Fruit fly (Drosophila melanogaster) S2 (cell line): ENCODE results near the gene Cyp4d8.

Experiments used
- CG8478 ChIP-seq: fragments of >200 bp; optimal IDR thresholded peaks from 2 replicates; lab custom pipeline; 2018
- CTCF ChIP-seq, 2 experiments: fragments of >200 bp; optimal IDR thresholded peaks; 2 replicates each; lab custom pipeline; 2018

- TF ChIP-seq CTCF (optimal IDR thresholded peaks at IDR 0.05; lab: Kevin White, UChicago) (no peak), CG8478 (no peak)
Measured at dm6 chr3L:7520619-7521018, 24.6 kb upstream of the Cyp4d8 start.
